Worm (Caenorhabditis elegans) whole organism, midembryonic: Measurements from ENCODE around the gene sec-61.A.

ENCODE experiments used
- T22C8.4 ChIP-seq: fragments of 200-800 bp; sonication (Bioruptor generic); IDR thresholded peaks from 2 replicates; pipeline ENCODE4 v1.3.6; 2022; ENCODE audit warnings: missing genetic modification characterization, missing compliant biosample characterization
- cog-1 ChIP-seq: sonication (generic microtip); optimal IDR thresholded peaks from 2 replicates; lab custom pipeline; 2016; ENCODE audit warnings: missing genetic modification characterization, missing compliant biosample characterization
- flt-1 ChIP-seq: fragments of 200-800 bp; sonication (Bioruptor generic); IDR thresholded peaks from 2 replicates; pipeline ENCODE4 v1.3.6; 2022; ENCODE audit warnings: missing genetic modification characterization, missing compliant biosample characterization
- klf-2 ChIP-seq: fragments of 200-800 bp; sonication (Bioruptor generic); conservative IDR thresholded peaks from 2 replicates; pipeline ENCODE4 v1.3.6; 2022; ENCODE audit warnings: missing genetic modification reagents, missing genetic modification characterization, missing compliant biosample characterization
- med-1 ChIP-seq: sonication (generic microtip); optimal IDR thresholded peaks from 2 replicates; lab custom pipeline; 2017; ENCODE audit warnings: missing genetic modification characterization, mild to moderate bottlenecking, missing compliant biosample characterization, antibody characterized with exemption, missing genetic modification reagents; ENCODE audit not compliant: insufficient read depth
- ref-1 ChIP-seq: fragments of 200-800 bp; sonication (Bioruptor generic); conservative IDR thresholded peaks from 2 replicates; pipeline ENCODE4 v1.3.6; 2022; ENCODE audit warnings: missing genetic modification reagents, missing genetic modification characterization, missing compliant biosample characterization
- tab-1 ChIP-seq: fragments of 200-800 bp; sonication (Bioruptor generic); IDR thresholded peaks from 2 replicates; pipeline ENCODE4 v1.3.6; 2022; ENCODE audit warnings: missing genetic modification characterization, missing compliant biosample characterization
- ztf-23 ChIP-seq: fragments of 200-800 bp; sonication (Bioruptor generic); IDR thresholded peaks from 2 replicates; pipeline ENCODE4 v1.3.6; 2022; ENCODE audit warnings: missing genetic modification reagents, missing genetic modification characterization, missing compliant biosample characterization
- ztf-29 ChIP-seq: fragments of 200-800 bp; sonication (Bioruptor generic); IDR thresholded peaks from 2 replicates; pipeline ENCODE4 v1.3.6; 2022; ENCODE audit warnings: missing genetic modification reagents, missing genetic modification characterization, missing compliant biosample characterization

The sec-61.A gene

DNA sequence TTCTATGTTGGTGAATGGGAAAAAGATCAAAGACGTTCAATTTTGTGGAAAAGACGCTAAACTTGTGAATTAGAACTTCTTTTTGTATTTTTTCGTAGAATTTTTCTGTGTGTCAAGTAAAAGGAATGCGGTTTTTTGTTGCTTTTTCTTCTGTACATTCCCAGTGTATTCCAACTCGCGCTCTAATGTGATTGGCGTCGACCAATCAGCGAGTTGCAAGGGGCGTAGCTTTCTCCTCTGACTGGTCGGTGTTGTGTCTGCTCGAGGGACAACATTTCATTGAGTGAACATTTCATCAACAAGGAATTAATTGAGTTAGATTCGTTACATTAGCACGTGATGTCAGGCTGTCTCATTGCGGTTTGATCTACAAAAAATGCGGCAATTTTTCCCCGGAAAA lies 24.1 kb downstream of the sec-61.A start:
- no peak for TF ChIP-seq ref-1
- TF ChIP-seq klf-2 (GFP tag; lab: Robert Waterston, UW), result no peak
- no peak for TF ChIP-seq med-1
- TF ChIP-seq flt-1 (GFP tag; lab: Robert Waterston, UW), result no peak
- no peak for TF ChIP-seq T22C8.4 (GFP tag; lab: Robert Waterston, UW)
- no peak for TF ChIP-seq ztf-23
- TF ChIP-seq cog-1 (tag; lab: Kevin White, UChicago), result no peak
- TF ChIP-seq ztf-29 (GFP tag; lab: Robert Waterston, UW), result no peak
- TF ChIP-seq tab-1 (GFP tag; lab: Robert Waterston, UW), result no peak

DNA sequence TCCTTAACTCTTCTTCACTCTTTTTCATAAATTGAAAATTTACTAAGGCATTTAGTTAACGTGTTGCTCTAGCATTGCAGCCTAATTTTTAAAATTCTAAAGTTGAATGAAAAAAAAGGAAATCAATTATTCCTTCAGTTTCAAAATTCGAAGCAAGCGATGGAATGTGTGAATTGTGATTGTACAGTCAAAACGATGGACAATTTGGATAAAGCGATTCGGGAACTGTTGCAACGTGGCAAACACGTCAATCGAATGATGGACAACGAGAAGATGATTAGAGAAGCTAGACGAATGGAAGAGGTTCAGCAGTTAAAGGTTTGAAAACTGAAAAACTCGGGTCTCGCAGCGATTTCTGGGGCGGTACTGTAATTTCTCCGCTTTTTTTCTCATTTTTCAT lies 25.9 kb downstream of the sec-61.A start, which contains the start of gene Y57G11C.14:
Gene Y57G11C.14 (plus strand): TSS at position 126 of the 400 bp plus-strand sequence.
- no peak for TF ChIP-seq klf-2 (GFP tag; lab: Robert Waterston, UW)
- TF ChIP-seq ztf-23, result no peak
- TF ChIP-seq med-1, result no peak
- TF ChIP-seq cog-1 (tag; lab: Kevin White, UChicago), result no peak
- no peak for TF ChIP-seq ref-1

DNA sequence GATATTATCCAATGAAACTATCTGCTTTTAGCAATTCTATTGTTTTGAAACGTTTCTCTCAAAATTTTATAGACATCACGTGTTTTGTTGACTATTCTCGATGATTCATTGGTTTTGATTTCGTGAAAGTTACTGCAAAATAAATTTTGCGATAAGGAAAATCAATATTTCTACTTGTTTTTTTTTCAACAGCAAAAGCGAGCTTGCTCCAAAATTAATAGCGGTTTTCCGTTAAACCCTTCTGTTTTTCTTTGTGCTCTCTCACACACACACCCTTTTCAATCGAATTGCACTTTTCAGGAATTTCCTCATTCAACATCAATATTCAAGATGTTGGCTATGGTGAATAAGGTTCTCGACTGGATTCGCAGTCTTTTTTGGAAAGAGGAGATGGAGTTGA lies 27.2 kb downstream of the sec-61.A start, which contains the start of gene arl-8:
Gene arl-8 (plus strand): TSS at position 301 of the 400 bp plus-strand sequence.
- TF ChIP-seq T22C8.4 (GFP tag; lab: Robert Waterston, UW) (no peak), ztf-29 (GFP tag; lab: Robert Waterston, UW) (no peak), cog-1 (tag; lab: Kevin White, UChicago) (no peak), flt-1 (GFP tag; lab: Robert Waterston, UW) (no peak), klf-2 (GFP tag; lab: Robert Waterston, UW) (no peak), tab-1 (GFP tag; lab: Robert Waterston, UW) (no peak), ztf-23 (no peak), med-1 (no peak), ref-1 (no peak)

DNA sequence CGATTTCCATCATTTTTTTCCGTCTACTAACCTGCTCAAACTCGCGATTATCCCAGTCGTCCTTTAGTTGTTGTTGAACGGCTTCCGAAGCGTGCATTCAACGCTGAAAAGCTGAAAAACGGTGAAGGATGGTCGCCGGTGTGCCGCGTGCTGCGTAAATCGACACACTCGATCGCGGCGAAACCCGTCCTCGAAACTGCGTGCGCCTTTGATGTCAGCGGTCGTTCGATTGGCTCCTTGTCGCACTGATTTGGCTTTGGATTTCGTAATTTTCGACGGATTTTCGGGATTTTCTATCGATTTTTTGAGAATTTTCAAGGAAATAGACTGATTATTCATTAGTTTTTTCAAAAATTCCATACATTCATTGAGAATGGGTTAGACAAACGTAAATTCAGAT lies 27.7 kb downstream of the sec-61.A start, which contains the start of the genes Y57G11C.1147 and nuo-3:
Gene Y57G11C.1147 (minus strand): TSS at position 161 of the 400 bp plus-strand sequence.
Gene nuo-3 (minus strand): TSS at position 191 of the 400 bp plus-strand sequence.
- no peak for TF ChIP-seq cog-1 (tag; lab: Kevin White, UChicago)
- no peak for TF ChIP-seq T22C8.4 (GFP tag; lab: Robert Waterston, UW)
- TF ChIP-seq ztf-23, result no peak

DNA sequence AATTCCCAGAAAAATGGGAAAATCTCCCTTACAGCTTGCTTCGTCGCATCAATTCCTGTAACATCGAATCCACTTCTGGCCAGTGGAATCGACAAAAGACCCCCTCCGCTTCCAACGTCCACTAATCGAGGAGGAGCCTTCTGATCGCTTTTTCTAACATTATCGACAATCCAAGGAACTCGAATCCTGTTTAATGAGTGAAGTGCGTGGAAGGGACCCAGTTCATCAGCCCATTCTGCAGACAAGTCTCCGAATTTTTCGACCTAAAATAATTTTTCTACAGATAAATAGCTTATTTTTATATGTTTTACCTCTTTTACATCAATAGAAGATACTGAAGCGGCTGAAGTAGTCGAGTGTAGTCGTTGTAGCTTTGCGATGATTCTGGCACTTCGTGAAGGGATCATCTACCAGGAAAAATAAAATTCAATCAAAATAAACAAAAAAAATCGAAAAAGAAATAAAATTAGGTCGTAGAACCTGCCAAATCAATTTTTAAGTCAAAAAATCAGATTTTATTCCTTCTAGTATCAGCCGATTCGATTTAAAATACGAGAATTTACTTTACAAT lies 29.1 kb downstream of the sec-61.A start, which contains the start of gene coq-3:
Gene coq-3 (minus strand): TSS at position 407 of the 571 bp plus-strand sequence.
- TF ChIP-seq T22C8.4 (GFP tag; lab: Robert Waterston, UW), result no peak
- no peak for TF ChIP-seq ztf-29 (GFP tag; lab: Robert Waterston, UW)
- TF ChIP-seq tab-1 (GFP tag; lab: Robert Waterston, UW), result no peak
- no peak for TF ChIP-seq ztf-23
- no peak for TF ChIP-seq cog-1 (tag; lab: Kevin White, UChicago)
- TF ChIP-seq klf-2 (GFP tag; lab: Robert Waterston, UW), result no peak
- TF ChIP-seq flt-1 (GFP tag; lab: Robert Waterston, UW), result no peak
- TF ChIP-seq ref-1, result no peak
- TF ChIP-seq med-1, result no peak

DNA sequence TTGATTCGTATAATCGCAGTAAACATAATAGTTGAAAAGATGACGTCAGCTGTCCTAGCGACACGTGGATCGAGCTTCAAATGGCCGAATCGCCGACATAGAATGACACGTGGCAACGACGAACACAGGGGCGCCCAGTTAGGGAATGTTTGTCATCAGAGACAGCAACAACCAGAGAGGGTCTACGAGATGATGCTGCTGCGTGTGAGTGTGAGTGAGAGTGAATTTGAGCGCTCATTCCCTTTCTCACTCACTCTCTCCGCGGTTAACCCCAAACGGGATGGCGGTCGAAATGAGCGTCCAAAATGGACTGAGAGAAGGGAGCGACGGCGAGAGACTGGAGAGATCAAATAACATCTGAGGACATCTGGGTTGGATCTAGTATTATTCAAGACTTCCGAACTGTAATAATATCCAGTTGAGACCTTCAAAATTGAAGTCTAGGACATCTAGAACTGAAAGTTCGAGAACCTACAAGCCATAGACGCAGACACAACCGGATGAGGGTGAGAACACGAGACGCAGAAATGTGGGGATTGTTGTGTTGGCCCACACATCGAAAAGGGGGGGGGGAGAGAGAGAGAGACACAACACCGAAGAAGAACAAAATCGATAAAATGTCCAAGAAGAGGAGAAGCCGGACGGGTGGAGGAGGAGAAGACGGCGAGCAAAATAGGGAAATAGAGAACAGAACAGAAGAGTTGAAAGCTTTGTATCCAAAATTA lies 31.0 kb downstream of the sec-61.A start:
- peak; percentile 54 for TF ChIP-seq cog-1 (tag; lab: Kevin White, UChicago)
- no peak for TF ChIP-seq flt-1 (GFP tag; lab: Robert Waterston, UW)
- peak; percentile 78; the same call in 1 of the 2 replicates for TF ChIP-seq ztf-29 (GFP tag; lab: Robert Waterston, UW)
- no peak for TF ChIP-seq ref-1
- TF ChIP-seq tab-1 (GFP tag; lab: Robert Waterston, UW), result no peak
- no peak for TF ChIP-seq klf-2 (GFP tag; lab: Robert Waterston, UW)
- TF ChIP-seq ztf-23, result no peak
- peak; percentile 86 for TF ChIP-seq T22C8.4 (GFP tag; lab: Robert Waterston, UW)
- no peak for TF ChIP-seq med-1

DNA sequence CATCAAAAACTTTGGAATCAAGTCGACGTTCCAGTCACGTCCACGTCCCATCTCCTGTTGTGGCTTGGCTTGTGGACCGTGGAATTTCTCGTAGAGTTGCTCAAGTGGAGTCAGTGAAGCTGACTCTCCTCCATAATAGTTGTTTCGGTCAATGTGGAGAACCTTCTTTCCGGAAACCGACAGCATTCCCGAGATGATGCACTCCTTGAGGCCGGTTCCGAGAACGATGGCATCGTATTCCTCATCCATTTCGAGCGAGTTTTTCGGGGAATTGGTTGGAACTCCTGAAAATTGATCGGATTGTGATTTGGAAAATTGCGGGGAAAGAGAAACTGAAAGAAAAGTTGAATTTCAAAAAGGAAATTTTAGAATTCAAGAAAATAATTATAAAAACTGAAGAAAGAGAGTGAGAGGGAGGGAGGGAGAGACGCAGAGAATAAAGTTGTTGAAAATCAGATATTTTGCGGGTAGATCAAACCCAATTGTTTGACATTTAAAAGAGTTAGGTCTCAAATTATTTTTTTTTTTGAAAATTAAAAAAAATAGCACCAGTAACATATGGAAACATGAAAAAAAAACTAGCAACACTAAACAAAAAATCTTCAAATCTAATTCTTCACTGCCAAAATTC lies 32.3 kb downstream of the sec-61.A start, which contains the start of gene gdi-1:
Gene gdi-1 (minus strand): TSS at position 286 of the 631 bp plus-strand sequence.
- TF ChIP-seq ztf-29 (GFP tag; lab: Robert Waterston, UW), result no peak
- TF ChIP-seq flt-1 (GFP tag; lab: Robert Waterston, UW), result no peak
- no peak for TF ChIP-seq med-1
- no peak for TF ChIP-seq T22C8.4 (GFP tag; lab: Robert Waterston, UW)
- no peak for TF ChIP-seq tab-1 (GFP tag; lab: Robert Waterston, UW)
- no peak for TF ChIP-seq cog-1 (tag; lab: Kevin White, UChicago)
- no peak for TF ChIP-seq ztf-23
- TF ChIP-seq klf-2 (GFP tag; lab: Robert Waterston, UW), result no peak
- TF ChIP-seq ref-1, result no peak

DNA sequence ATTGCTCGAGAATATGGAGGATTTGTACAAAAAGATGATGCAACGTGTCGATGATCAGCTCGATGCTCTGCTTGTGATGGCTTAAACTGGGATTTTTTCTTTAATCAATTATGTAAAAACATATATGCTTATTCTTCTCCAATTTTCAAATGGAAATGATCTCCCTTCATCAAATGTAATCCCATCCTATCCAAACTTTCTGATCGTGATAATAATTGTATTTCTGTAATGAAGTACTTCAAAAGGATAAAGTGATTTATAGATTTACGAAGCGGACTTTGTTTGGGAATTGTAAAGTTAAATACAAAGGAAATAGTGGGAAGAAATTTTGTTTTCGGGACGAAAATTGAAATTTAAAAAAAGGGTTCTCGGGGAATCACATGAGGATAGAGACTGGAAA lies 34.5 kb downstream of the sec-61.A start:
- TF ChIP-seq flt-1 (GFP tag; lab: Robert Waterston, UW) (no peak), tab-1 (GFP tag; lab: Robert Waterston, UW) (no peak), med-1 (no peak)

DNA sequence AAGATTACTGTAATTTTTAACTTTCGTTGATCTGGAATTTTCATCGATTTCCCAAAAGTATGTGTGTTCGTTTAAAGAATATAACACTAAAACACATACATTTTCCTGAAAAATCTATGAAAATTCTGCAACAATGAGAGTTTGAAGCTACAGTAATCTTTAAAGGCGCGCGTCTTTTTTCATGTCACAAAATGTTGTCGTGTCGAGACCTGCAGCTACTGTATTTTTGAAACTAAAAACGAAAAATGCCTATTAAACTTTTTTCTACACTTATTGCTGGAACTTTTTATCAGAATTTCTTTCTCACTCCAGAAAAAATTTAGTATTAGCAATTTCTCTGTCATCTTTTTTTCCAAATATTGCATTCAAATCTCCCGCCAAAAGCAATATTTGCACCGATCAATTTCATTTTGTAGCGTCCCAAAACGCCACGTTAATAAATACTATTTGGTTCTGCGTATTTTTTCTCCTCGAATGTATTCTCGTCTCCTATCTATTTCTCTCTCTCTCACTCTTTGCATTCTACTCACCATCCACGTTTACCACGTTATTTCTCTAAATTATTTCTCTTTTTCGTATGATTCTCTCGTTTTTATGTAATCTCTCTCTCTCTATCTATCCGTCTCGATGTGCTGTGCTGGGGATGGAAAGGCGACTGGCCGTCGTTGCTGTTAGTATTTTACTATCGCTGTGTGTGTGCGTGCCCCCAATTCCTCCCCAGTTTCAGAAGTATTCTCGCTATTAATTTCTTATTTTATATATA lies 38.5 kb downstream of the sec-61.A start, which contains the start of gene melo-1:
Gene melo-1 (plus strand): TSS at position 658 of the 763 bp plus-strand sequence.
- TF ChIP-seq ztf-29 (GFP tag; lab: Robert Waterston, UW) (no peak), klf-2 (GFP tag; lab: Robert Waterston, UW) (no peak)
